Worm (Caenorhabditis elegans) whole organism, young adult: ENCODE measurements around the gene his-73.
A peak's percentile ranks its signal among the peaks of the same experiment; 100 is the strongest.

ENCODE experiments used
- lin-35 ChIP-seq, 3 experiments: fragments of 150-350 bp in 2 of 3; sonication (generic microtip) in 1 of 3; optimal IDR thresholded peaks; 2 replicates each; lab custom pipeline; 2014 to 2018; ENCODE audit warnings: missing biosample characterization in 3 of 3, missing genetic modification characterization in 3 of 3, missing genetic modification reagents in 3 of 3
- madf-10 ChIP-seq: sonication (generic microtip); optimal IDR thresholded peaks from 2 replicates; lab custom pipeline; 2016; ENCODE audit warnings: mild to moderate bottlenecking, missing genetic modification characterization, missing compliant biosample characterization
- madf-6 ChIP-seq: fragments of 200-800 bp; sonication (Bioruptor generic); IDR thresholded peaks from 2 replicates; pipeline ENCODE4 v1.3.6; 2022; ENCODE audit warnings: missing genetic modification reagents, missing genetic modification characterization, missing compliant biosample characterization
- nfya-1 ChIP-seq: sonication (generic microtip); optimal IDR thresholded peaks from 2 replicates; lab custom pipeline; 2017; ENCODE audit warnings: antibody characterized with exemption, missing compliant biosample characterization, missing genetic modification characterization, borderline replicate concordance; ENCODE audit not compliant: insufficient read depth
- unc-62 ChIP-seq: fragments of 150-350 bp; optimal IDR thresholded peaks from 2 replicates; lab custom pipeline; 2014; ENCODE audit warnings: missing biosample characterization, missing genetic modification reagents, missing genetic modification characterization
- zfh-2 ChIP-seq: fragments of 200-800 bp; sonication (Bioruptor generic); conservative IDR thresholded peaks from 2 replicates; pipeline ENCODE4 v1.3.6; 2022; ENCODE audit warnings: missing genetic modification reagents, missing genetic modification characterization, missing compliant biosample characterization

DNA sequence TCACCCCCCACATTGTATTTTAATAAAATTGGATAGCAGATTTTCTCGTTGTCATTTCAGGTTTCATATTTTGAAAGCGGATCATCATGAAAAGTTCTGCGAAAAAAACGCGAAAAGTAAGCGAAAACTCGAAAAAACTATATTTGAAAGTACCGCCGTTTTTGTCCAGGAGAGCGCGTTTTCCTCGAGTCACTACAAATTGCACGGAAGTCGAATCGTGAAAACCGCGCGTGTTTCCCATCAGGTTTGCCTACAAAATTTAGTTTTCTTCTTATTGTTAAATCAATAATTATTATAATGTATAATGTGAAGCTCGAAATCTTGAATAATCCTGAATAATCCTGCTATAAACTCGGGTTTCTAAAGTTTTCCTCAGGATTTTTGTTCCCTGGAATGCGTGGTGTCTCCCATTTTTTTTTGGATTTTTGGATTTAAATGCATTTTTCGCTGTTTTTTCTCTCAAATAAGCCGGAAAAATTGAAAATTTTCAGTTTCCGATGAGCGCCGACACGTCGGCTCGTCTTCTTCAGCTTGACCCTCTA, 16.2 kb downstream of the his-73 start, which contains the start of gene btf-1:
- TF ChIP-seq unc-62 (GFP tag; lab: Kevin White, UChicago), result no peak
- TF ChIP-seq madf-10, result peak; percentile 66
- no peak for TF ChIP-seq nfya-1 (tag; lab: Kevin White, UChicago)
- no peak for TF ChIP-seq zfh-2 (GFP tag; lab: Robert Waterston, UW)
- TF ChIP-seq madf-6 (GFP tag; lab: Robert Waterston, UW), result no peak; the same call in 1 of the 2 replicates
- peak in 1 of 3 experiments; percentile 86 for TF ChIP-seq lin-35 (GFP tag; optimal IDR thresholded peaks at IDR 0.05; lab: Kevin White, UChicago)
